Worm (Caenorhabditis elegans): ENCODE results near the gene sth-1.

sth-1 gene

DNA sequence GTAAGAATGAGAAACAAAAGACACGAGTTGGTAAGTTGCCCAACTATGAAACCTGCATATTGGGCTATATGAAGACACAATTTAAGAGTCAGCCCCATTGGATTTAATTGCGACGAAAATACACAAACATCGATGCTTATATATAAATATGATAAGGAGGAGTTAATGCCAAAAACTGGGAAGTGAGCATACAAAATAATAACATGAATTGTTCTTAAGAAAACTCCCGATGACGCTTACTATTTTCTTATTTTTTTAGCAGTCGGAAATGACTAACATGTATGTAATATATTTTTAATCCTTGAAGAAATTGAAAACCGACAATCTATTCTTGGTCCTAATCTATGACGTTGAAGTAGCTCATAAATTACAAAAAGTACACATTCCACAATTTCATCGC, 20.1 kb downstream of the sth-1 start, which contains the start of gene str-144:
Gene str-144 (minus strand): TSS at position 101 of the 400 bp plus-strand sequence.
- TF ChIP-seq egl-44 (GFP tag; IDR thresholded peaks at IDR 0.05) (no peak), ama-1 (optimal IDR thresholded peaks at IDR 0.05) (no peak), ama-1 (GFP tag; optimal IDR thresholded peaks at IDR 0.05) (no peak)

DNA sequence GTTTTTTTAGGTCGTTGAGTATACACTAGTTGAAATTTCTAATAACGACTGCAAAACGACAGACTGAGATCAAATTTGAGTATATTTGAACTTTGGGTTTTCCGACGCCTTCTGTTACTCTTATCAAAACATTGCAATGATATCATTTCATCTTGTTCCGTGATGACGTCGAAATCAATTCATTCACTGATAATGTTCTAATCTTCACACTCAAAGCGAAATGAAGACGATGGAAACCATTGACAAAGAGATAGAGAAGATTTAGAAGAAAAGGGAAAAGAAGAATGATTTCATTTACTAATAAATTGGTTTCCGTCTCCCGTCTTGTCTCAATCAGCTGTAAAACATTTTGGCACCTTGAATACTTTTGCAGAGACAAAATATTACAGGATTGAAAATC, 21.2 kb downstream of the sth-1 start:
- TF ChIP-seq nhr-80 (tag; optimal IDR thresholded peaks at IDR 0.05), result no peak
- no peak for TF ChIP-seq akir-1 (GFP tag; optimal IDR thresholded peaks at IDR 0.05)
- TF ChIP-seq somi-1 (GFP tag; optimal IDR thresholded peaks at IDR 0.05), result peak; percentile 15
- no peak for TF ChIP-seq madf-6 (GFP tag; IDR thresholded peaks at IDR 0.05)
- TF ChIP-seq lin-35 (GFP tag; optimal IDR thresholded peaks at IDR 0.05), result no peak

DNA sequence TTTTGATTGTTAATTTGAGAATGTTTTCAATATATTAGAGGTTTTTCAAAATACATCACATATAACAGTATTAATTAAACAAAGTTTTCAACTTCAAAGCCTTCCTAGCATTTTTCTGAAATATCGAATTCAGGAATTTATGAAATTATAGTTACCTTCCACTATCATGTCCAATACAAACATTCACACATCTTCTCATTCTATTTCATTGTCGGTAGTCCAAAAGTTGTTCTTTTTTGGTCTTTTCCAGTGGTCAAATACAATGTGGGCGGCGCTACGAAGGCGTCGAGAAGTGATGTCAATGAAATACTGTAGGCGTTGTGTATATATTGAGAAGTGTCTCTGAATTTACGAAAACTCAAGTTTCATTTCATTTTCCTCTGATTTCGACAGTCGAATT, 23.8 kb downstream of the sth-1 start, which contains the start of gene catp-3:
Gene catp-3 (plus strand): TSS at position 301 of the 400 bp plus-strand sequence.
- TF ChIP-seq dpff-1 (tag; optimal IDR thresholded peaks at IDR 0.05) (no peak), tlf-1 (GFP tag; optimal IDR thresholded peaks at IDR 0.05) (no peak), ceh-27 (GFP tag; optimal IDR thresholded peaks at IDR 0.05) (no peak), ztf-6 (GFP tag; IDR thresholded peaks at IDR 0.05) (no peak), Y53G8AR.9 (GFP tag; conservative IDR thresholded peaks at IDR 0.05) (no peak)

DNA sequence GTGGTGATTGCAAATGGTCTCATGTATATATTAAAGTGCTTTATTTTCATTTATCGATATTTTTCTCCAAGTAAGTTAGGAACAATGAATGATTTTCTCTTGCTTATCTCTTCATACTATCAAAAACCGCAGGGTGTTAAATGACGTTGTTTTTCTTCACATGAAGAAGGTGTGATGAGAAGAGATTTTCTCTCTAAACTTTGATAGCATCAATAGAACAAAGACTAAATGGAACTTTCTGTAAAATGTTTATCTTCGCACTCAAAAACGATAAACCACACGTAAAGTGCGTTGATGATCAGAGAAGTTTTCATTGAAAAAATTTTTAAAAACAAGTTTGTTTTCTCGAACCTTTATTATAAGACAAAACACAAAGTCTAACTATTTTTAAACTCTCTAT, 27.9 kb downstream of the sth-1 start:
- TF ChIP-seq F57A8.1 (GFP tag; optimal IDR thresholded peaks at IDR 0.05) (no peak), dpff-1 (tag; optimal IDR thresholded peaks at IDR 0.05) (no peak), F39B2.1 (GFP tag; IDR thresholded peaks at IDR 0.05) (no peak), nfya-2 (GFP tag; IDR thresholded peaks at IDR 0.05) (no peak), rpc-1 (optimal IDR thresholded peaks at IDR 0.05) (no peak), rpc-1 (tag; optimal IDR thresholded peaks at IDR 0.05) (no peak), snpc-1.3 (tag; optimal IDR thresholded peaks at IDR 0.05; ENCODE audit: insufficient read depth) (no peak), ama-1 (optimal IDR thresholded peaks at IDR 0.05) (no peak), ama-1 (GFP tag; optimal IDR thresholded peaks at IDR 0.05) (no peak), zim-3 (tag; optimal IDR thresholded peaks at IDR 0.05) (no peak), rec-8 (tag; optimal IDR thresholded peaks at IDR 0.05) (no peak), madf-3 (GFP tag; IDR thresholded peaks at IDR 0.05) (no peak), dpl-1 (GFP tag; optimal IDR thresholded peaks at IDR 0.05) (no peak), lir-1 (GFP tag; conservative IDR thresholded peaks at IDR 0.05) (no peak), attf-5 (GFP tag; optimal IDR thresholded peaks at IDR 0.05) (no peak), ztf-26 (tag; optimal IDR thresholded peaks at IDR 0.05) (no peak), cebp-2 (GFP tag; IDR thresholded peaks at IDR 0.05) (no peak), hlh-26 (GFP tag; conservative IDR thresholded peaks at IDR 0.05) (no peak), unc-130 (GFP tag; optimal IDR thresholded peaks at IDR 0.05) (no peak)

DNA sequence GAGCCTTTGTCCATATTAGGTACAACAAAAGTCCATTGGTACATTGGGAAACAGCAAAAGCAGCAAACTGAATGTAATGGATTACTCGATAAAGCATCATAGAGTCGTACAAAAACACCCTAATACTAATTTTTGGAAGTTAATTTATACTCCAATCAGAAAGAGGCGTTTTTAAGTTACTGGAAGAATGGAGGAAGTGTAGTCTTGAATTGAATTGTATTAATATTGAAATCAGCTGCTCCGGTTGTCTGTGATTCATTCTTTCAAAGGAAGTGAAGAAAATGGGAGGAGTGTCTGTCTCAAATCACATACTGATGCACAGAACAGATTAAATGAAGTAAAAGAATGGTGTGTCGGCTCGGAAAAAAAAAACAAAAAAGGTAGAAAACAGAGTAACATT, 29.6 kb downstream of the sth-1 start, which contains the start of gene str-131:
Gene str-131 (minus strand): TSS at position 101 of the 400 bp plus-strand sequence.
- no peak for TF ChIP-seq unc-62 (GFP tag; optimal IDR thresholded peaks at IDR 0.05)
- no peak for TF ChIP-seq attf-6 (GFP tag; IDR thresholded peaks at IDR 0.05)
- no peak for TF ChIP-seq gei-17 (GFP tag; optimal IDR thresholded peaks at IDR 0.05)
- TF ChIP-seq ceh-91 (GFP tag; IDR thresholded peaks at IDR 0.05), result no peak
- no peak for TF ChIP-seq hsf-1 (GFP tag; IDR thresholded peaks at IDR 0.05)
- no peak for TF ChIP-seq nhr-179 (tag; optimal IDR thresholded peaks at IDR 0.05)
- TF ChIP-seq lsy-27 (tag; optimal IDR thresholded peaks at IDR 0.05; ENCODE audit: borderline replicate concordance, insufficient read depth), result no peak
- TF ChIP-seq athp-1 (tag; optimal IDR thresholded peaks at IDR 0.05), result no peak
- TF ChIP-seq pbrm-1 (GFP tag; IDR thresholded peaks at IDR 0.05), result no peak
- no peak for TF ChIP-seq tlf-1 (GFP tag; optimal IDR thresholded peaks at IDR 0.05)
- TF ChIP-seq K11D2.4 (GFP tag; IDR thresholded peaks at IDR 0.05), result no peak

Measured in whole organism, young adult.